Worm (Caenorhabditis elegans): ENCODE data around the gene pifk-1.

pifk-1 gene

ce11 chrX:933504-933903, 9.2 kb upstream of the pifk-1 start, which contains the start of gene F35H12.1:
Gene F35H12.1 (plus strand): TSS chrX:933804.
- TF ChIP-seq W03F9.2 (tag; optimal IDR thresholded peaks at IDR 0.05) (no peak), him-1 (tag; optimal IDR thresholded peaks at IDR 0.05) (no peak), dao-5 (tag; optimal IDR thresholded peaks at IDR 0.05) (no peak)

- TF ChIP-seq dao-5 (tag; optimal IDR thresholded peaks at IDR 0.05) (no peak), W03F9.2 (tag; optimal IDR thresholded peaks at IDR 0.05) (no peak), him-1 (tag; optimal IDR thresholded peaks at IDR 0.05) (peak; percentile 60)
Measured at ce11 chrX:932874-933273, 8.6 kb upstream of the pifk-1 start.

- no peak for TF ChIP-seq dao-5 (tag; optimal IDR thresholded peaks at IDR 0.05)
Measured at ce11 chrX:927632-928031, 3.3 kb upstream of the pifk-1 start.

ce11 chrX:926125-926524, 1.8 kb upstream of the pifk-1 start:
- TF ChIP-seq him-1 (tag; optimal IDR thresholded peaks at IDR 0.05) (no peak), W03F9.2 (tag; optimal IDR thresholded peaks at IDR 0.05) (no peak)

ce11 chrX:918097-918496, 6.2 kb downstream of the pifk-1 start, which contains the start of gene F35H12.5:
Gene F35H12.5 (plus strand): TSS chrX:918397.
- no peak for TF ChIP-seq dao-5 (tag; optimal IDR thresholded peaks at IDR 0.05)
- TF ChIP-seq W03F9.2 (tag; optimal IDR thresholded peaks at IDR 0.05): no peak
- no peak for TF ChIP-seq him-1 (tag; optimal IDR thresholded peaks at IDR 0.05)

- no peak for TF ChIP-seq dao-5 (tag; optimal IDR thresholded peaks at IDR 0.05)
- no peak for TF ChIP-seq him-1 (tag; optimal IDR thresholded peaks at IDR 0.05)
- TF ChIP-seq W03F9.2 (tag; optimal IDR thresholded peaks at IDR 0.05): no peak
Measured at ce11 chrX:915510-915909, 8.8 kb downstream of the pifk-1 start, which contains the start of gene sel-12. Gene sel-12 (plus strand): TSS chrX:915867.

- TF ChIP-seq dao-5 (tag; optimal IDR thresholded peaks at IDR 0.05) (no peak), him-1 (tag; optimal IDR thresholded peaks at IDR 0.05) (no peak), W03F9.2 (tag; optimal IDR thresholded peaks at IDR 0.05) (no peak)
Measured at ce11 chrX:912990-913389, 11.3 kb downstream of the pifk-1 start, which contains the start of gene F35H12.6. Gene F35H12.6 (plus strand): TSS chrX:913290.

- TF ChIP-seq dao-5 (tag; optimal IDR thresholded peaks at IDR 0.05) (no peak), W03F9.2 (tag; optimal IDR thresholded peaks at IDR 0.05) (no peak), him-1 (tag; optimal IDR thresholded peaks at IDR 0.05) (no peak)
Measured at ce11 chrX:912564-912963, 11.7 kb downstream of the pifk-1 start.

- TF ChIP-seq dao-5 (tag; optimal IDR thresholded peaks at IDR 0.05) (no peak), W03F9.2 (tag; optimal IDR thresholded peaks at IDR 0.05) (no peak), him-1 (tag; optimal IDR thresholded peaks at IDR 0.05) (peak; percentile 13)
Measured at ce11 chrX:910337-910736, 14.0 kb downstream of the pifk-1 start.

- TF ChIP-seq him-1 (tag; optimal IDR thresholded peaks at IDR 0.05) (no peak), W03F9.2 (tag; optimal IDR thresholded peaks at IDR 0.05) (no peak), dao-5 (tag; optimal IDR thresholded peaks at IDR 0.05) (no peak)
Measured at ce11 chrX:902512-902911, 21.8 kb downstream of the pifk-1 start, which contains the start of gene ZC13.10. Gene ZC13.10 (minus strand): TSS chrX:902612.

ce11 chrX:897948-898347, 26.4 kb downstream of the pifk-1 start, which contains the start of gene mab-7:
Gene mab-7 (minus strand): TSS chrX:898048.
- no peak for TF ChIP-seq him-1 (tag; optimal IDR thresholded peaks at IDR 0.05)
- TF ChIP-seq dao-5 (tag; optimal IDR thresholded peaks at IDR 0.05): no peak
- TF ChIP-seq W03F9.2 (tag; optimal IDR thresholded peaks at IDR 0.05): no peak

ce11 chrX:888294-888693, 36.0 kb downstream of the pifk-1 start, which contains the start of gene mam-1:
Gene mam-1 (minus strand): TSS chrX:888394.
- TF ChIP-seq him-1 (tag; optimal IDR thresholded peaks at IDR 0.05) (no peak), dao-5 (tag; optimal IDR thresholded peaks at IDR 0.05) (no peak), W03F9.2 (tag; optimal IDR thresholded peaks at IDR 0.05) (no peak)

- TF ChIP-seq him-1 (tag; optimal IDR thresholded peaks at IDR 0.05): no peak
- no peak for TF ChIP-seq dao-5 (tag; optimal IDR thresholded peaks at IDR 0.05)
- no peak for TF ChIP-seq W03F9.2 (tag; optimal IDR thresholded peaks at IDR 0.05)
Measured at ce11 chrX:880367-880766, 43.9 kb downstream of the pifk-1 start, which contains the start of gene ZC13.2. Gene ZC13.2 (plus strand): TSS chrX:880667.

ce11 chrX:876935-877334, 47.4 kb downstream of the pifk-1 start, which contains the start of gene ZC13.1:
Gene ZC13.1 (plus strand): TSS chrX:877239.
- no peak for TF ChIP-seq W03F9.2 (tag; optimal IDR thresholded peaks at IDR 0.05)
- no peak for TF ChIP-seq him-1 (tag; optimal IDR thresholded peaks at IDR 0.05)
- no peak for TF ChIP-seq dao-5 (tag; optimal IDR thresholded peaks at IDR 0.05)

- no peak for TF ChIP-seq him-1 (tag; optimal IDR thresholded peaks at IDR 0.05)
- TF ChIP-seq W03F9.2 (tag; optimal IDR thresholded peaks at IDR 0.05): no peak
- no peak for TF ChIP-seq dao-5 (tag; optimal IDR thresholded peaks at IDR 0.05)
Measured at ce11 chrX:873634-874033, 50.7 kb downstream of the pifk-1 start.

Measured in whole organism, L4/young adult.